Fruit fly (Drosophila melanogaster) whole organism, embryonic: Measurements from ENCODE around the gene Eip75B.
A peak's percentile ranks its signal among the peaks of the same experiment; 100 is the strongest.

Experiments used
- B-H2 ChIP-seq: fragments of 200-800 bp; sonication (Bioruptor generic); optimal IDR thresholded peaks from 2 replicates; lab custom pipeline; 2018; ENCODE audit warnings: missing biosample characterization, mild to moderate bottlenecking, missing genetic modification characterization
- CG11085 ChIP-seq: fragments of 200-800 bp; sonication (Bioruptor generic); IDR thresholded peaks from 2 replicates; pipeline ENCODE4 v1.3.6; 2022; ENCODE audit warnings: missing biosample characterization, missing genetic modification characterization
- CG12659 ChIP-seq: fragments of 200-800 bp; sonication (Bioruptor generic); optimal IDR thresholded peaks from 3 replicates; lab custom pipeline; 2017; ENCODE audit warnings: mild to moderate bottlenecking, missing biosample characterization, missing genetic modification reagents, missing genetic modification characterization
- CG12769 ChIP-seq: fragments of 200-800 bp; sonication (Bioruptor generic); optimal IDR thresholded peaks from 2 replicates; lab custom pipeline; 2019; ENCODE audit warnings: missing biosample characterization, mild to moderate bottlenecking, missing genetic modification characterization, moderate library complexity
- CG13296 ChIP-seq: fragments of 200-800 bp; sonication (Bioruptor generic); optimal IDR thresholded peaks from 3 replicates; lab custom pipeline; 2018; ENCODE audit warnings: missing biosample characterization, mild to moderate bottlenecking, missing genetic modification characterization
- CG14014 ChIP-seq: fragments of 200-800 bp; sonication (Bioruptor generic); IDR thresholded peaks from 2 replicates; pipeline ENCODE4 v1.3.6; 2022; ENCODE audit warnings: missing biosample characterization, missing genetic modification characterization
- CG15514 ChIP-seq: fragments of 200-800 bp; sonication (Bioruptor generic); optimal IDR thresholded peaks from 3 replicates; lab custom pipeline; 2017; ENCODE audit warnings: missing biosample characterization, missing genetic modification characterization, mild to moderate bottlenecking, moderate library complexity, missing genetic modification reagents
- CG17359 ChIP-seq: fragments of 200-800 bp; sonication (Bioruptor generic); optimal IDR thresholded peaks from 3 replicates; lab custom pipeline; 2018; ENCODE audit warnings: missing biosample characterization, mild to moderate bottlenecking, missing genetic modification characterization, moderate library complexity
- CG17612 ChIP-seq: fragments of 200-800 bp; sonication (Bioruptor generic); IDR thresholded peaks from 2 replicates; pipeline ENCODE4 v1.3.6; 2022; ENCODE audit warnings: missing biosample characterization, missing genetic modification characterization
- CG32772 ChIP-seq: fragments of 200-800 bp; sonication (Bioruptor generic); IDR thresholded peaks from 2 replicates; pipeline ENCODE4 v1.3.6; 2022; ENCODE audit warnings: missing biosample characterization, missing genetic modification characterization
- CG3847 ChIP-seq: fragments of 200-800 bp; sonication (Bioruptor generic); IDR thresholded peaks from 2 replicates; pipeline ENCODE4 v1.3.6; 2022; ENCODE audit warnings: missing biosample characterization, missing genetic modification characterization
- CG3995 ChIP-seq: fragments of 200-800 bp; sonication (Bioruptor generic); optimal IDR thresholded peaks from 3 replicates; lab custom pipeline; 2016; ENCODE audit warnings: missing biosample characterization, missing genetic modification characterization
- CG6813 ChIP-seq: fragments of 200-800 bp; sonication (Bioruptor generic); optimal IDR thresholded peaks from 2 replicates; lab custom pipeline; 2017; ENCODE audit warnings: missing biosample characterization, missing genetic modification characterization, mild to moderate bottlenecking, moderate library complexity, missing genetic modification reagents
- CG6854 ChIP-seq: fragments of 200-800 bp; sonication (Bioruptor generic); optimal IDR thresholded peaks from 3 replicates; lab custom pipeline; 2017; ENCODE audit warnings: missing biosample characterization, mild to moderate bottlenecking, missing genetic modification characterization
- CG8290 ChIP-seq, 3 experiments: fragments of 200-800 bp; sonication (Bioruptor generic); optimal IDR thresholded peaks; 2 replicates each; lab custom pipeline; 2016 to 2019; ENCODE audit warnings: missing biosample characterization in 3 of 3, missing genetic modification characterization in 3 of 3, mild to moderate bottlenecking in 2 of 3, moderate library complexity in 1 of 3
- CG8478 ChIP-seq: fragments of >200 bp; optimal IDR thresholded peaks from 2 replicates; lab custom pipeline; 2018
- D ChIP-seq, 2 experiments: fragments of 200-800 bp in 1 of 2; fragments of >200 bp in 1 of 2; sonication (Bioruptor generic) in 1 of 2; optimal IDR thresholded peaks; 2 replicates in 1 of 2; 3 replicates in 1 of 2; lab custom pipeline; 2017; ENCODE audit warnings: mild to moderate bottlenecking in 1 of 2, missing biosample characterization in 1 of 2, missing genetic modification characterization in 1 of 2, missing genetic modification reagents in 1 of 2
- E2f1 ChIP-seq: fragments of 200-800 bp; sonication (Bioruptor generic); IDR thresholded peaks from 2 replicates; pipeline ENCODE4 v1.3.6; 2022; ENCODE audit warnings: missing biosample characterization, missing genetic modification characterization
- Ets97D ChIP-seq: fragments of 200-800 bp; sonication (Bioruptor generic); optimal IDR thresholded peaks from 3 replicates; lab custom pipeline; 2016; ENCODE audit warnings: missing biosample characterization, missing genetic modification characterization
- Gsc ChIP-seq: fragments of 200-800 bp; sonication (Bioruptor generic); IDR thresholded peaks from 2 replicates; pipeline ENCODE4 v1.3.6; 2022; ENCODE audit warnings: missing biosample characterization, missing genetic modification characterization
- H15 ChIP-seq: fragments of 200-800 bp; sonication (Bioruptor generic); IDR thresholded peaks from 3 replicates; pipeline ENCODE4 v1.3.6; 2022; ENCODE audit warnings: missing biosample characterization, missing genetic modification characterization
- HmgZ ChIP-seq: fragments of 200-800 bp; sonication (Bioruptor generic); optimal IDR thresholded peaks from 2 replicates; lab custom pipeline; 2018; ENCODE audit warnings: missing biosample characterization, mild to moderate bottlenecking, missing genetic modification characterization
- Max ChIP-seq: fragments of 200-800 bp; sonication (Bioruptor generic); optimal IDR thresholded peaks from 2 replicates; lab custom pipeline; 2016; ENCODE audit warnings: missing biosample characterization, mild to moderate bottlenecking, missing genetic modification characterization
- Med ChIP-seq: fragments of 200-800 bp; sonication (Bioruptor generic); peaks from one replicate; lab custom pipeline; 2016; ENCODE audit warnings: missing biosample characterization, missing genetic modification characterization, mild to moderate bottlenecking, inconsistent platforms, moderate library complexity
- Mrtf ChIP-seq: fragments of 200-800 bp; sonication (Bioruptor generic); IDR thresholded peaks from 3 replicates; pipeline ENCODE4 v1.3.6; 2022; ENCODE audit warnings: missing biosample characterization, missing genetic modification characterization
- NFAT ChIP-seq: fragments of 200-800 bp; sonication (Bioruptor generic); IDR thresholded peaks from 2 replicates; pipeline ENCODE4 v1.3.6; 2022; ENCODE audit warnings: missing biosample characterization, missing genetic modification characterization
- NfI ChIP-seq: fragments of 200-800 bp; sonication (Bioruptor generic); optimal IDR thresholded peaks from 3 replicates; lab custom pipeline; 2018; ENCODE audit warnings: missing biosample characterization, mild to moderate bottlenecking, missing genetic modification characterization, moderate library complexity
- Side ChIP-seq: fragments of 200-800 bp; sonication (Bioruptor generic); optimal IDR thresholded peaks from 2 replicates; lab custom pipeline; 2016; ENCODE audit warnings: missing biosample characterization, missing genetic modification characterization
- Spps ChIP-seq: fragments of 200-800 bp; sonication (Bioruptor generic); optimal IDR thresholded peaks from 2 replicates; lab custom pipeline; 2018; ENCODE audit warnings: missing biosample characterization, mild to moderate bottlenecking, missing genetic modification characterization
- Vsx1 ChIP-seq: fragments of 200-800 bp; sonication (Bioruptor generic); optimal IDR thresholded peaks from 2 replicates; lab custom pipeline; 2017; ENCODE audit warnings: missing biosample characterization, mild to moderate bottlenecking, missing genetic modification characterization, missing genetic modification reagents
- al ChIP-seq: fragments of 200-800 bp; sonication (Bioruptor generic); IDR thresholded peaks from 2 replicates; pipeline ENCODE4 v1.3.6; 2022; ENCODE audit warnings: missing biosample characterization, missing genetic modification characterization
- amos ChIP-seq: fragments of 200-800 bp; sonication (Bioruptor generic); IDR thresholded peaks from 2 replicates; pipeline ENCODE4 v1.3.6; 2022; ENCODE audit warnings: missing biosample characterization, missing genetic modification characterization; ENCODE audit not compliant: partially characterized antibody
- bab2 ChIP-seq: fragments of 200-800 bp; sonication (Bioruptor generic); optimal IDR thresholded peaks from 2 replicates; lab custom pipeline; 2016; ENCODE audit warnings: missing biosample characterization, missing genetic modification characterization
- bbx ChIP-seq: fragments of 200-800 bp; sonication (Bioruptor generic); IDR thresholded peaks from 2 replicates; pipeline ENCODE4 v1.3.6; 2022; ENCODE audit warnings: missing biosample characterization, missing genetic modification characterization; ENCODE audit not compliant: partially characterized antibody
- cas ChIP-seq: fragments of 200-800 bp; sonication (Bioruptor generic); IDR thresholded peaks from 2 replicates; pipeline ENCODE4 v1.3.6; 2022; ENCODE audit warnings: missing biosample characterization, missing genetic modification characterization
- caup ChIP-seq: fragments of 200-800 bp; sonication (Bioruptor generic); optimal IDR thresholded peaks from 3 replicates; lab custom pipeline; 2017; ENCODE audit warnings: missing biosample characterization, mild to moderate bottlenecking, missing genetic modification characterization, moderate library complexity; ENCODE audit not compliant: severe bottlenecking
- cwo ChIP-seq: fragments of 200-800 bp; sonication (Bioruptor generic); optimal IDR thresholded peaks from 3 replicates; lab custom pipeline; 2017; ENCODE audit warnings: missing biosample characterization, missing genetic modification characterization, mild to moderate bottlenecking, moderate library complexity, missing genetic modification reagents
- dysf ChIP-seq: fragments of 200-800 bp; sonication (Bioruptor generic); IDR thresholded peaks from 3 replicates; pipeline ENCODE4 v1.3.6; 2022; ENCODE audit warnings: missing biosample characterization, missing genetic modification characterization
- gsb ChIP-seq: fragments of 200-800 bp; sonication (Bioruptor generic); IDR thresholded peaks from 2 replicates; pipeline ENCODE4 v1.3.6; 2022; ENCODE audit warnings: missing biosample characterization, missing genetic modification characterization
- ken ChIP-seq: fragments of 200-800 bp; sonication (Bioruptor generic); IDR thresholded peaks from 3 replicates; pipeline ENCODE4 v1.3.6; 2022; ENCODE audit warnings: missing biosample characterization, missing genetic modification characterization
- lbe ChIP-seq: fragments of 200-800 bp; sonication (Bioruptor generic); optimal IDR thresholded peaks from 2 replicates; lab custom pipeline; 2016; ENCODE audit warnings: missing biosample characterization, mild to moderate bottlenecking, missing genetic modification characterization
- otp ChIP-seq: fragments of 200-800 bp; sonication (Bioruptor generic); IDR thresholded peaks from 3 replicates; pipeline ENCODE4, ENCODE4 v1.3.6; 2022; ENCODE audit warnings: missing biosample characterization, missing genetic modification characterization
- pb ChIP-seq: fragments of 200-800 bp; sonication (Bioruptor generic); optimal IDR thresholded peaks from 3 replicates; lab custom pipeline; 2016; ENCODE audit warnings: missing biosample characterization, missing genetic modification characterization
- pfk ChIP-seq: fragments of 200-800 bp; sonication (Bioruptor generic); optimal IDR thresholded peaks from 2 replicates; lab custom pipeline; 2018; ENCODE audit warnings: missing biosample characterization, mild to moderate bottlenecking, missing genetic modification characterization, moderate library complexity
- rib ChIP-seq: fragments of 200-800 bp; sonication (Bioruptor generic); IDR thresholded peaks from 2 replicates; pipeline ENCODE4 v1.3.6; 2022; ENCODE audit warnings: missing biosample characterization, missing genetic modification characterization
- so ChIP-seq: fragments of 200-800 bp; sonication (Bioruptor generic); IDR thresholded peaks from 3 replicates; pipeline ENCODE4 v1.3.6; 2022; ENCODE audit warnings: missing biosample characterization, missing genetic modification characterization
- sqz ChIP-seq: fragments of 200-800 bp; sonication (Bioruptor generic); optimal IDR thresholded peaks from 3 replicates; lab custom pipeline; 2018; ENCODE audit warnings: missing biosample characterization, mild to moderate bottlenecking, missing genetic modification characterization
- sr ChIP-seq: fragments of 200-800 bp; sonication (Bioruptor generic); IDR thresholded peaks from 3 replicates; pipeline ENCODE4 v1.3.6; 2022; ENCODE audit warnings: missing biosample characterization, missing genetic modification characterization
- vfl ChIP-seq: fragments of 200-800 bp; sonication (Bioruptor generic); optimal IDR thresholded peaks from 2 replicates; lab custom pipeline; 2016; ENCODE audit warnings: missing biosample characterization, missing genetic modification characterization
- wdn ChIP-seq: fragments of 200-800 bp; sonication (Bioruptor generic); IDR thresholded peaks from 2 replicates; pipeline ENCODE4 v1.3.6; 2022; ENCODE audit warnings: missing biosample characterization, missing genetic modification characterization

Gene Eip75B

DNA sequence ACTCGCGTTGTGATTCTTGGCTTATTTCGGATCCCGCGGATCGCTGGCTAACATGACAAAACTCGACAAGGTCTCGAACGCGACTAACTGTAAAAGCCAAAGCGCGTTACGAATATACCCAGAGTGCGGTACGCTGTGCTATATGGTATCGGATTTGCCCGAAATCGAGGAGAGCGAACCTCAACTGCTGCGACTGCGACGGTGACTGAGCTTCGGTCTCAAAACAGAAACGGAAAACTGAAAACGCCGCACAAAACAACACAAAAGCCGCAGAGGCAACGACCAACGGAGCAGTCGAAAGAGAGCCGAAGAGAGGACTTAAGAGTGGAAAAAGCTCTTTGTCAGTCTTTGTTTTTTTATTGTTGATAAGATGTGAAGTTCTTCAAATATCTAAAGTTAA lies 102.9 kb downstream of the Eip75B start (continued):
- TF ChIP-seq CG17359 (tag; lab: Kevin White, UChicago) (peak; percentile 14), cas (peak; percentile 24; the same call in 1 of the 2 replicates), al (GFP tag; lab: Robert Waterston, UW) (no peak), Mrtf (GFP tag; lab: Robert Waterston, UW) (no peak), pfk (GFP tag; lab: Kevin White, UChicago) (peak; percentile 37), Vsx1 (no peak), wdn (GFP tag; lab: Robert Waterston, UW) (0 out of 2 replicates have a peak, but pooled peaks have one; percentile 11), CG6813 (peak; percentile 20), CG3847 (GFP tag; lab: Robert Waterston, UW) (0 out of 2 replicates have a peak, but pooled peaks have one; percentile 13), CG11085 (GFP tag; lab: Robert Waterston, UW) (peak; percentile 24; the same call in 1 of the 2 replicates), CG12659 (GFP tag; lab: Kevin White, UChicago) (no peak), CG8290 (GFP tag; optimal IDR thresholded peaks at IDR 0.05; lab: Kevin White, UChicago) (no peak), CG8290 (tag; optimal IDR thresholded peaks at IDR 0.05; lab: Kevin White, UChicago) (peak in 1 of 2 experiments; percentile 78), sr (GFP tag; lab: Robert Waterston, UW) (no peak), bab2 (GFP tag; lab: Kevin White, UChicago) (no peak), so (GFP tag; lab: Robert Waterston, UW) (peak; percentile 65; the same call in 2 of the 3 replicates), dysf (no peak), CG14014 (GFP tag; lab: Robert Waterston, UW) (peak; percentile 24; the same call in 1 of the 2 replicates), NFAT (GFP tag; lab: Robert Waterston, UW) (peak; percentile 67), CG17612 (GFP tag; lab: Robert Waterston, UW) (no peak), Med (GFP tag; lab: Kevin White, UChicago) (peak; percentile 87), bbx (GFP tag; lab: Robert Waterston, UW) (peak; percentile 44; the same call in 1 of the 2 replicates), amos (GFP tag; lab: Robert Waterston, UW) (peak; percentile 47; the same call in 1 of the 2 replicates), lbe (peak; percentile 39), Max (GFP tag; lab: Kevin White, UChicago) (no peak), vfl (GFP tag; lab: Kevin White, UChicago) (peak; percentile 14), Side (peak; percentile 50), B-H2 (GFP tag; lab: Kevin White, UChicago) (peak; percentile 53), gsb (GFP tag; lab: Robert Waterston, UW) (no peak), rib (GFP tag; lab: Robert Waterston, UW) (peak; percentile 76), D (optimal IDR thresholded peaks at IDR 0.05; lab: Kevin White, UChicago) (no peak), D (GFP tag; optimal IDR thresholded peaks at IDR 0.05; lab: Kevin White, UChicago) (no peak), HmgZ (peak; percentile 75), Ets97D (no peak), ken (GFP tag; lab: Robert Waterston, UW) (0 out of 3 replicates have a peak, but pooled peaks have one; percentile 15), CG3995 (GFP tag; lab: Kevin White, UChicago) (peak; percentile 1), CG13296 (GFP tag; lab: Kevin White, UChicago) (peak; percentile 1), CG12769 (tag; lab: Kevin White, UChicago) (peak; percentile 42), sqz (GFP tag; lab: Kevin White, UChicago) (peak; percentile 12), otp (GFP tag; lab: Robert Waterston, UW) (0 out of 3 replicates have a peak, but pooled peaks have one; percentile 31), CG6854 (GFP tag; lab: Kevin White, UChicago) (peak; percentile 12), CG32772 (no peak), CG8478 (lab: Kevin White, UChicago) (no peak), pb (GFP tag; lab: Kevin White, UChicago) (no peak), caup (GFP tag; lab: Kevin White, UChicago) (peak; percentile 58), CG15514 (peak; percentile 31), E2f1 (GFP tag; lab: Robert Waterston, UW) (no peak), NfI (GFP tag; lab: Kevin White, UChicago) (peak; percentile 26), Gsc (no peak), H15 (no peak), cwo (peak; percentile 21), Spps (tag; lab: Kevin White, UChicago) (no peak)
